Worm (Caenorhabditis elegans) whole organism, L2 larva: Measurements from ENCODE around the gene srh-112.

ENCODE experiments used
- F13H6.1 ChIP-seq: sonication (generic microtip); optimal IDR thresholded peaks from 2 replicates; lab custom pipeline; 2016; ENCODE audit warnings: missing genetic modification characterization, missing compliant biosample characterization
- Y55F3AM.14 ChIP-seq: fragments of 200-800 bp; sonication (Bioruptor generic); optimal IDR thresholded peaks from 2 replicates; lab custom pipeline; 2018; ENCODE audit warnings: mild to moderate bottlenecking, missing genetic modification characterization, missing compliant biosample characterization
- ama-1 ChIP-seq: fragments of 150-350 bp; optimal IDR thresholded peaks from 2 replicates; lab custom pipeline; 2018; ENCODE audit warnings: inconsistent platforms
- blmp-1 ChIP-seq: sonication (generic microtip); optimal IDR thresholded peaks from 2 replicates; lab custom pipeline; 2017; ENCODE audit warnings: missing genetic modification characterization, mild to moderate bottlenecking, missing compliant biosample characterization, antibody characterized with exemption, moderate library complexity; ENCODE audit not compliant: insufficient read depth
- ceh-16 ChIP-seq: fragments of 150-350 bp; optimal IDR thresholded peaks from 2 replicates; lab custom pipeline; 2014; ENCODE audit warnings: missing biosample characterization, missing genetic modification characterization
- fos-1 ChIP-seq: fragments of 150-350 bp; optimal IDR thresholded peaks from 2 replicates; lab custom pipeline; 2014; ENCODE audit warnings: missing biosample characterization, missing genetic modification characterization
- lin-39 ChIP-seq: fragments of 150-350 bp; optimal IDR thresholded peaks from 2 replicates; lab custom pipeline; 2014; ENCODE audit warnings: missing biosample characterization, missing genetic modification reagents, missing genetic modification characterization
- lsy-2 ChIP-seq, 2 experiments: fragments of 150-350 bp in 1 of 2; sonication (generic microtip) in 1 of 2; optimal IDR thresholded peaks; 2 replicates each; lab custom pipeline; 2014 to 2017; ENCODE audit warnings: missing biosample characterization in 2 of 2, missing genetic modification characterization in 2 of 2
- mab-5 ChIP-seq: fragments of 150-350 bp; optimal IDR thresholded peaks from 2 replicates; lab custom pipeline; 2014; ENCODE audit warnings: missing biosample characterization, missing genetic modification characterization
- mbf-1 ChIP-seq: sonication (generic microtip); optimal IDR thresholded peaks from 2 replicates; lab custom pipeline; 2017; ENCODE audit warnings: missing biosample characterization, missing genetic modification characterization
- mdl-1 ChIP-seq, 2 experiments: fragments of 150-350 bp in 1 of 2; sonication (generic microtip) in 1 of 2; optimal IDR thresholded peaks; 2 replicates each; lab custom pipeline; 2017; ENCODE audit warnings: missing biosample characterization in 2 of 2, missing genetic modification characterization in 2 of 2
- nhr-6 ChIP-seq: fragments of 150-350 bp; optimal IDR thresholded peaks from 2 replicates; lab custom pipeline; 2014; ENCODE audit warnings: missing biosample characterization, missing genetic modification characterization
- sem-4 ChIP-seq: fragments of 150-350 bp; optimal IDR thresholded peaks from 2 replicates; lab custom pipeline; 2014; ENCODE audit warnings: missing biosample characterization, missing genetic modification reagents, missing genetic modification characterization
- ztf-1 ChIP-seq: fragments of 200-800 bp; sonication (Bioruptor generic); conservative IDR thresholded peaks from 2 replicates; pipeline ENCODE4 v1.3.6; 2022; ENCODE audit warnings: missing genetic modification characterization, missing compliant biosample characterization

Gene srh-112

ce11 chrV:17178457-17178856, 47.6 kb downstream of the srh-112 start, which contains the start of gene srh-174:
srh-174 (plus strand) TSS chrV:17178757.
- TF ChIP-seq nhr-6 (tag; lab: Kevin White, UChicago) (no peak), ztf-1 (GFP tag; lab: Robert Waterston, UW) (no peak), lin-39 (no peak), F13H6.1 (tag; lab: Kevin White, UChicago) (no peak), sem-4 (tag; lab: Kevin White, UChicago) (no peak), fos-1 (tag; lab: Kevin White, UChicago) (no peak), Y55F3AM.14 (GFP tag; lab: Kevin White, UChicago) (no peak), blmp-1 (tag; lab: Kevin White, UChicago) (no peak), ceh-16 (tag; lab: Kevin White, UChicago) (no peak), lsy-2 (tag; optimal IDR thresholded peaks at IDR 0.05; lab: Kevin White, UChicago) (no peak), mbf-1 (tag; lab: Kevin White, UChicago) (no peak)

- no peak for TF ChIP-seq ama-1 (lab: Kevin White, UChicago)
- no peak for TF ChIP-seq mab-5 (tag; lab: Kevin White, UChicago)
- TF ChIP-seq mdl-1 (tag; optimal IDR thresholded peaks at IDR 0.05; lab: Kevin White, UChicago): no peak
These were observed 48.1 kb downstream of the srh-112 start, which contains the start of gene srsx-1 for ce11 chrV:17177967-17178366. srsx-1 (minus strand) TSS chrV:17178067.
